Fruit fly (Drosophila melanogaster): Measurements from ENCODE around the gene Stip1.

Gene Stip1

dm6 chr2L:246656-247340 is 48.1 kb upstream of the Stip1 start (continued):
- TF ChIP-seq onecut (GFP tag; IDR thresholded peaks at IDR 0.05) (peak; percentile 23), CG32767 (GFP tag; IDR thresholded peaks at IDR 0.05) (no peak), vvl (GFP tag; IDR thresholded peaks at IDR 0.05) (no peak), kah (GFP tag; optimal IDR thresholded peaks at IDR 0.05) (peak; percentile 43), NK7.1 (GFP tag; optimal IDR thresholded peaks at IDR 0.05) (no peak), HLHmδ (GFP tag; optimal IDR thresholded peaks at IDR 0.05) (peak; percentile 11), kni (GFP tag; optimal IDR thresholded peaks at IDR 0.05) (peak; percentile 74), CG9932 (GFP tag; IDR thresholded peaks at IDR 0.05) (no peak), gsb (GFP tag; IDR thresholded peaks at IDR 0.05) (no peak), HLH54F (GFP tag; optimal IDR thresholded peaks at IDR 0.05) (no peak), HLH4C (GFP tag; IDR thresholded peaks at IDR 0.05; ENCODE audit: partially characterized antibody) (peak; percentile 42; the same call in 1 of the 3 replicates), Dll (GFP tag; IDR thresholded peaks at IDR 0.05; ENCODE audit: partially characterized antibody) (peak; percentile 46; the same call in 1 of the 4 replicates), croc (GFP tag; conservative IDR thresholded peaks at IDR 0.05) (no peak), CG17829 (tag; optimal IDR thresholded peaks at IDR 0.05) (no peak), CG12769 (tag; optimal IDR thresholded peaks at IDR 0.05) (peak; percentile 52), Hey (tag; optimal IDR thresholded peaks at IDR 0.05) (peak; percentile 19), Xrp1 (GFP tag; IDR thresholded peaks at IDR 0.05) (0 out of 2 replicates have a peak, but pooled peaks have one; percentile 20), Chrac-16 (GFP tag; optimal IDR thresholded peaks at IDR 0.05) (no peak), CG6765 (GFP tag; optimal IDR thresholded peaks at IDR 0.05) (no peak), abd-A (tag; optimal IDR thresholded peaks at IDR 0.05) (peak; percentile 86), CG13287 (GFP tag; IDR thresholded peaks at IDR 0.05; ENCODE audit: partially characterized antibody) (peak; percentile 67), hth (optimal IDR thresholded peaks at IDR 0.05) (no peak), chinmo (GFP tag; IDR thresholded peaks at IDR 0.05; ENCODE audit: partially characterized antibody) (peak; percentile 91; the same call in 1 of the 4 replicates), CG31441 (GFP tag; IDR thresholded peaks at IDR 0.05) (no peak), Myb (GFP tag; optimal IDR thresholded peaks at IDR 0.05) (no peak), bsh (GFP tag; optimal IDR thresholded peaks at IDR 0.05) (peak in 1 of 2 experiments; percentile 76), CG2712 (tag; optimal IDR thresholded peaks at IDR 0.05) (peak; percentile 33), cg (GFP tag; optimal IDR thresholded peaks at IDR 0.05) (peak; percentile 24), CG34422 (GFP tag; IDR thresholded peaks at IDR 0.05) (peak; percentile 92; the same call in 2 of the 3 replicates), CG5245 (GFP tag; optimal IDR thresholded peaks at IDR 0.05) (no peak), amos (GFP tag; IDR thresholded peaks at IDR 0.05; ENCODE audit: partially characterized antibody) (no peak; the same call in 1 of the 2 replicates), Pdp1 (GFP tag; optimal IDR thresholded peaks at IDR 0.05) (no peak), nau (GFP tag; optimal IDR thresholded peaks at IDR 0.05) (no peak), CG13424 (tag; optimal IDR thresholded peaks at IDR 0.05) (no peak), tap (tag; optimal IDR thresholded peaks at IDR 0.05) (no peak), CG8944 (GFP tag; optimal IDR thresholded peaks at IDR 0.05) (no peak), Lim3 (GFP tag; IDR thresholded peaks at IDR 0.05) (no peak), gem (tag; optimal IDR thresholded peaks at IDR 0.05) (no peak), cas (GFP tag; IDR thresholded peaks at IDR 0.05) (no peak), Sin3A (optimal IDR thresholded peaks at IDR 0.05) (no peak), tin (GFP tag; optimal IDR thresholded peaks at IDR 0.05) (no peak), cwo (GFP tag; optimal IDR thresholded peaks at IDR 0.05) (peak; percentile 100), Dfd (GFP tag; optimal IDR thresholded peaks at IDR 0.05) (no peak), CG13296 (GFP tag; optimal IDR thresholded peaks at IDR 0.05) (no peak), ftz-f1 (GFP tag; optimal IDR thresholded peaks at IDR 0.05) (peak; percentile 67), unc-4 (GFP tag; IDR thresholded peaks at IDR 0.05; ENCODE audit: partially characterized antibody) (peak; percentile 58), dimm (GFP tag; IDR thresholded peaks at IDR 0.05) (no peak), Fer3 (tag; optimal IDR thresholded peaks at IDR 0.05) (no peak), Nf-YC (tag; optimal IDR thresholded peaks at IDR 0.05) (peak; percentile 15)
